Worm (Caenorhabditis elegans): Measurements from ENCODE around the gene spe-36.
A peak's percentile ranks its signal among the peaks of the same experiment; 100 is the strongest.

DNA sequence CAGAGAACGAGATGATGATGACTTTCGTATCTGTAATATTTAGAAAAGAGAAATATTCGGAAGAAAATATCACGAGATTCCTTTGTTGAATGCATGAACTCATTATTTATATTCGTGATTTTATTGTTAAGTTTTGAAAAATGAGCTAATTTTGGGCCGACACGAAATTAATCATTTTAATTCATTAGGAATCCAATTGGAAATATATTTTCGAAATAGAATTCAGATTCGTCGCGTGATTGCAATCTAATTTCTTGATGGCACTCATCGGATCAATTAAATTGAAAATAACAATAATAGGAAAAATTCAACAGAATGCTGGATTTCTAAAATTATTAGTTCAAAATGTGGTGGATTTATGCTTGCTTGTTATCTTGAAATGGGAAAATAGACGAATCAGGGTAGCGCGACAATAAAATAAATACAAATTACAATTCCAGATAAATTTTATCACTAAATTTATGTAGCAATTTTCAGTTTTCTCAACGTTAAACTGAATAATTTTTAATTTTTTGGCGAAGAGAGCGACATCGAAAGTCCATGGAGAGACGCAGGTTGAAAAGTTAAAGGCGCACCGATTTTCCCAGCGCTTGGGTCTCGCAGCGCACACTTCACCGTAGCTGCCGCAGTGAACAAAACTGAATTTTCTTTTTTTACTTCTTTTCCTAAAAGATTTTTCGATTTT, 9.8 kb upstream of the spe-36 start:
- TF ChIP-seq dpl-1 (GFP tag; optimal IDR thresholded peaks at IDR 0.05) = peak; percentile 63
- no peak for TF ChIP-seq php-3 (GFP tag; IDR thresholded peaks at IDR 0.05)
- TF ChIP-seq nhr-237 (tag; optimal IDR thresholded peaks at IDR 0.05) = no peak
- no peak for TF ChIP-seq ZK337.2 (GFP tag; IDR thresholded peaks at IDR 0.05)
- TF ChIP-seq zag-1 (tag; optimal IDR thresholded peaks at IDR 0.05) = no peak
- TF ChIP-seq pha-4 (GFP tag; IDR thresholded peaks at IDR 0.05) = peak; percentile 57; the same call in 1 of the 2 replicates
- no peak for TF ChIP-seq pha-4 (tag; optimal IDR thresholded peaks at IDR 0.05)
- peak; percentile 27 for TF ChIP-seq F37D6.2 (tag; optimal IDR thresholded peaks at IDR 0.05)
- TF ChIP-seq lin-39 (tag; optimal IDR thresholded peaks at IDR 0.05) = no peak
- no peak for TF ChIP-seq lir-3 (tag; optimal IDR thresholded peaks at IDR 0.05)
- TF ChIP-seq D1046.2 (GFP tag; IDR thresholded peaks at IDR 0.05) = no peak
- TF ChIP-seq snpc-4 (tag; optimal IDR thresholded peaks at IDR 0.05) = no peak
